Worm (Caenorhabditis elegans): Measurements from ENCODE around the gene ZK1290.14.

DNA sequence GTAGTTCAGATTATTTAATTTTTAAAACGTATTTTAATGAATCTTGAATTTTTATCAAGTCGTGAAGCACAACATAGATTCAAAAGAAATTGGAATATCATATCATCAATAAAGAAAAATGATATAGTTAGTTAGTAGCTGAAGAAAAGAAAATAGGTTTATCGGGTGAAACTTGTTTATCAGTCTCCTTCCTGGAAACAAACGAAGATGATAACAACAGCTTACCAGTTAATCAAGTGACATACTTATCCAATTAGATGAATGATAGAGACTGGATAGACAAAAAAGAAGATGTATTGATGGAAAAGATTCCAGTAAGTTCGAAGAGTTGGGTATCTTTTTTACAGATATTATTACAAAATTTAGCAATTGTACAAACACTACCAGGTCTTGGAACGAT is 12.4 kb downstream of the ZK1290.14 start:
- no peak for TF ChIP-seq pha-4 (tag; optimal IDR thresholded peaks at IDR 0.05)
- TF ChIP-seq nhr-12 (tag; optimal IDR thresholded peaks at IDR 0.05): no peak
- no peak for TF ChIP-seq snpc-4 (tag; optimal IDR thresholded peaks at IDR 0.05)
- TF ChIP-seq nhr-11 (tag; optimal IDR thresholded peaks at IDR 0.05): no peak
- no peak for TF ChIP-seq elt-2 (tag; optimal IDR thresholded peaks at IDR 0.05)
- no peak for TF ChIP-seq jun-1 (tag; optimal IDR thresholded peaks at IDR 0.05)
- TF ChIP-seq unc-62 (GFP tag; optimal IDR thresholded peaks at IDR 0.05): no peak
- no peak for TF ChIP-seq lin-39 (tag; optimal IDR thresholded peaks at IDR 0.05)
- TF ChIP-seq ceh-16 (tag; optimal IDR thresholded peaks at IDR 0.05): no peak
- no peak for TF ChIP-seq ceh-82 (tag; optimal IDR thresholded peaks at IDR 0.05)
- TF ChIP-seq ama-1 (optimal IDR thresholded peaks at IDR 0.05): no peak
- no peak for TF ChIP-seq unc-39 (tag; optimal IDR thresholded peaks at IDR 0.05)
- TF ChIP-seq nhr-77 (tag; optimal IDR thresholded peaks at IDR 0.05): no peak
- TF ChIP-seq elt-1 (tag; optimal IDR thresholded peaks at IDR 0.05): no peak

Measured in whole organism, L3 larva.